Fruit fly (Drosophila melanogaster) whole organism, embryonic: Measurements from ENCODE around the gene Alg9.

Experiments
- Atf6 ChIP-seq: fragments of 200-800 bp; sonication (Bioruptor generic); IDR thresholded peaks from 2 replicates; pipeline ENCODE4 v1.3.6; 2022; ENCODE audit warnings: missing biosample characterization, missing genetic modification characterization
- Awh ChIP-seq: fragments of 200-800 bp; sonication (Bioruptor generic); IDR thresholded peaks from 2 replicates; pipeline ENCODE4, ENCODE4 v1.3.6; 2022; ENCODE audit warnings: missing biosample characterization, missing genetic modification characterization
- CG10321 ChIP-seq: fragments of 200-800 bp; sonication (Bioruptor generic); IDR thresholded peaks from 2 replicates; pipeline ENCODE4 v1.3.6; 2022; ENCODE audit warnings: missing biosample characterization, missing genetic modification characterization
- CG10565 ChIP-seq: fragments of 200-800 bp; sonication (Bioruptor generic); optimal IDR thresholded peaks from 3 replicates; lab custom pipeline; 2016; ENCODE audit warnings: missing biosample characterization, mild to moderate bottlenecking, missing genetic modification characterization
- CG11398 ChIP-seq: fragments of 200-800 bp; sonication (Bioruptor generic); optimal IDR thresholded peaks from 2 replicates; lab custom pipeline; 2016; ENCODE audit warnings: missing biosample characterization, missing genetic modification characterization
- CG11456 ChIP-seq: fragments of 200-800 bp; sonication (Bioruptor generic); IDR thresholded peaks from 3 replicates; pipeline ENCODE4 v1.3.6; 2022; ENCODE audit warnings: missing biosample characterization, missing genetic modification characterization
- CG14050 ChIP-seq: fragments of 200-800 bp; sonication (Bioruptor generic); IDR thresholded peaks from 3 replicates; pipeline ENCODE4 v1.3.6; 2022; ENCODE audit warnings: missing biosample characterization, missing genetic modification characterization
- CG14667 ChIP-seq: fragments of 200-800 bp; sonication (Bioruptor generic); IDR thresholded peaks from 2 replicates; pipeline ENCODE4 v1.3.6; 2022; ENCODE audit warnings: missing biosample characterization, missing genetic modification characterization
- CG14860 ChIP-seq: fragments of 200-800 bp; sonication (Bioruptor generic); IDR thresholded peaks from 3 replicates; pipeline ENCODE4 v1.3.6; 2022; ENCODE audit warnings: missing biosample characterization, missing genetic modification characterization; ENCODE audit not compliant: partially characterized antibody
- CG15696 ChIP-seq: fragments of 200-800 bp; sonication (Bioruptor generic); optimal IDR thresholded peaks from 2 replicates; lab custom pipeline; 2019; ENCODE audit warnings: missing biosample characterization, mild to moderate bottlenecking, missing genetic modification characterization, moderate library complexity
- CG17612 ChIP-seq: fragments of 200-800 bp; sonication (Bioruptor generic); IDR thresholded peaks from 2 replicates; pipeline ENCODE4 v1.3.6; 2022; ENCODE audit warnings: missing biosample characterization, missing genetic modification characterization
- CG34376 ChIP-seq: fragments of 200-800 bp; sonication (Bioruptor generic); optimal IDR thresholded peaks from 2 replicates; lab custom pipeline; 2018; ENCODE audit warnings: missing biosample characterization, mild to moderate bottlenecking, missing genetic modification characterization
- CG43689 ChIP-seq: fragments of 200-800 bp; sonication (Bioruptor generic); IDR thresholded peaks from 2 replicates; pipeline ENCODE4 v1.3.6; 2022; ENCODE audit warnings: missing biosample characterization, missing genetic modification characterization
- CG7372 ChIP-seq: fragments of 200-800 bp; sonication (Bioruptor generic); IDR thresholded peaks from 2 replicates; pipeline ENCODE4 v1.3.6; 2022; ENCODE audit warnings: missing biosample characterization, missing genetic modification characterization
- CG9437 ChIP-seq: fragments of 200-800 bp; sonication (Bioruptor generic); optimal IDR thresholded peaks from 2 replicates; lab custom pipeline; 2018; ENCODE audit warnings: missing biosample characterization, mild to moderate bottlenecking, missing genetic modification characterization
- Chrac-16 ChIP-seq: fragments of 200-800 bp; sonication (Bioruptor generic); optimal IDR thresholded peaks from 3 replicates; lab custom pipeline; 2016; ENCODE audit warnings: missing biosample characterization, missing genetic modification characterization
- D ChIP-seq, 2 experiments: fragments of 200-800 bp in 1 of 2; fragments of >200 bp in 1 of 2; sonication (Bioruptor generic) in 1 of 2; optimal IDR thresholded peaks; 2 replicates in 1 of 2; 3 replicates in 1 of 2; lab custom pipeline; 2017; ENCODE audit warnings: mild to moderate bottlenecking in 1 of 2, missing biosample characterization in 1 of 2, missing genetic modification characterization in 1 of 2, missing genetic modification reagents in 1 of 2
- E2f1 ChIP-seq: fragments of 200-800 bp; sonication (Bioruptor generic); IDR thresholded peaks from 2 replicates; pipeline ENCODE4 v1.3.6; 2022; ENCODE audit warnings: missing biosample characterization, missing genetic modification characterization
- E2f2 ChIP-seq: fragments of 200-800 bp; sonication (Bioruptor generic); IDR thresholded peaks from 2 replicates; pipeline ENCODE4 v1.3.6; 2022; ENCODE audit warnings: missing biosample characterization, missing genetic modification characterization
- Ets97D ChIP-seq: fragments of 200-800 bp; sonication (Bioruptor generic); optimal IDR thresholded peaks from 3 replicates; lab custom pipeline; 2016; ENCODE audit warnings: missing biosample characterization, missing genetic modification characterization
- Hey ChIP-seq: fragments of 200-800 bp; sonication (Bioruptor generic); optimal IDR thresholded peaks from 3 replicates; lab custom pipeline; 2018; ENCODE audit warnings: missing biosample characterization, mild to moderate bottlenecking, missing genetic modification characterization
- Lpt ChIP-seq: fragments of >200 bp; optimal IDR thresholded peaks from 2 replicates; lab custom pipeline; 2018; ENCODE audit warnings: missing biosample characterization, missing genetic modification characterization
- Nf-YA ChIP-seq: fragments of 200-800 bp; sonication (Bioruptor generic); IDR thresholded peaks from 2 replicates; pipeline ENCODE4 v1.3.6; 2022; ENCODE audit warnings: missing biosample characterization, missing genetic modification characterization
- Ravus ChIP-seq: fragments of 200-800 bp; sonication (Bioruptor generic); IDR thresholded peaks from 2 replicates; pipeline ENCODE4 v1.3.6; 2022; ENCODE audit warnings: missing biosample characterization, missing genetic modification characterization
- Stat92E ChIP-seq, 3 experiments: fragments of >200 bp in 2 of 3; fragments of 200-800 bp in 1 of 3; sonication (Bioruptor generic) in 1 of 3; optimal IDR thresholded peaks; 2 replicates each; lab custom pipeline; 2017 to 2019; ENCODE audit warnings: missing biosample characterization in 3 of 3, missing genetic modification characterization in 3 of 3, mild to moderate bottlenecking in 1 of 3, moderate library complexity in 1 of 3
- Taf1 ChIP-seq: fragments of 200-800 bp; sonication (Bioruptor generic); IDR thresholded peaks from 2 replicates; pipeline ENCODE4 v1.3.6; 2022; ENCODE audit warnings: missing biosample characterization, missing genetic modification characterization
- YL-1 ChIP-seq: fragments of 200-800 bp; sonication (Bioruptor generic); optimal IDR thresholded peaks from 3 replicates; lab custom pipeline; 2017; ENCODE audit warnings: missing biosample characterization, mild to moderate bottlenecking, missing genetic modification characterization
- ci ChIP-seq: fragments of 200-800 bp; sonication (Bioruptor generic); IDR thresholded peaks from 3 replicates; pipeline ENCODE4 v1.3.6; 2022; ENCODE audit warnings: missing biosample characterization, missing genetic modification characterization
- croc ChIP-seq: fragments of 200-800 bp; sonication (Bioruptor generic); conservative IDR thresholded peaks from 3 replicates; pipeline ENCODE4 v1.3.6; 2022; ENCODE audit warnings: missing biosample characterization, missing genetic modification characterization
- da ChIP-seq: fragments of 200-800 bp; sonication (Bioruptor generic); optimal IDR thresholded peaks from 2 replicates; lab custom pipeline; 2016; ENCODE audit warnings: missing biosample characterization, missing genetic modification characterization
- dysf ChIP-seq: fragments of 200-800 bp; sonication (Bioruptor generic); IDR thresholded peaks from 3 replicates; pipeline ENCODE4 v1.3.6; 2022; ENCODE audit warnings: missing biosample characterization, missing genetic modification characterization
- en ChIP-seq: fragments of 200-800 bp; sonication (Bioruptor generic); optimal IDR thresholded peaks from 2 replicates; lab custom pipeline; 2016; ENCODE audit warnings: missing biosample characterization, missing genetic modification characterization
- ewg ChIP-seq: fragments of 200-800 bp; sonication (Bioruptor generic); optimal IDR thresholded peaks from 3 replicates; lab custom pipeline; 2017; ENCODE audit warnings: mild to moderate bottlenecking, missing biosample characterization, missing genetic modification reagents, missing genetic modification characterization
- fru ChIP-seq: fragments of >200 bp; optimal IDR thresholded peaks from 2 replicates; lab custom pipeline; 2017
- gro ChIP-seq: fragments of 200-800 bp; sonication (Bioruptor generic); optimal IDR thresholded peaks from 2 replicates; lab custom pipeline; 2016; ENCODE audit warnings: missing biosample characterization, missing genetic modification characterization
- jumu ChIP-seq: fragments of 200-800 bp; sonication (Bioruptor generic); optimal IDR thresholded peaks from 3 replicates; lab custom pipeline; 2016; ENCODE audit warnings: missing biosample characterization, missing genetic modification characterization
- kay ChIP-seq: fragments of 200-800 bp; sonication (Bioruptor generic); optimal IDR thresholded peaks from 2 replicates; lab custom pipeline; 2016; ENCODE audit warnings: missing biosample characterization, missing genetic modification characterization
- lbe ChIP-seq: fragments of 200-800 bp; sonication (Bioruptor generic); optimal IDR thresholded peaks from 2 replicates; lab custom pipeline; 2016; ENCODE audit warnings: missing biosample characterization, mild to moderate bottlenecking, missing genetic modification characterization
- peb ChIP-seq: fragments of 200-800 bp; sonication (Bioruptor generic); IDR thresholded peaks from 2 replicates; pipeline ENCODE4 v1.3.6; 2022; ENCODE audit warnings: missing biosample characterization, missing genetic modification characterization
- pho ChIP-seq: fragments of 200-800 bp; sonication (Bioruptor generic); optimal IDR thresholded peaks from 2 replicates; lab custom pipeline; 2016; ENCODE audit warnings: missing biosample characterization, missing genetic modification characterization
- pnt ChIP-seq: fragments of 200-800 bp; sonication (Bioruptor generic); optimal IDR thresholded peaks from 3 replicates; lab custom pipeline; 2016; ENCODE audit warnings: missing biosample characterization, missing genetic modification characterization
- salm ChIP-seq: fragments of 200-800 bp; sonication (Bioruptor generic); optimal IDR thresholded peaks from 2 replicates; lab custom pipeline; 2018; ENCODE audit warnings: missing biosample characterization, mild to moderate bottlenecking, missing genetic modification characterization
- slp2 ChIP-seq: fragments of 200-800 bp; sonication (Bioruptor generic); optimal IDR thresholded peaks from 2 replicates; lab custom pipeline; 2016; ENCODE audit warnings: missing biosample characterization, missing genetic modification characterization
- sna ChIP-seq: fragments of 200-800 bp; sonication (Bioruptor generic); IDR thresholded peaks from 2 replicates; pipeline ENCODE4 v1.3.6; 2022; ENCODE audit warnings: missing biosample characterization, missing genetic modification characterization; ENCODE audit not compliant: partially characterized antibody
- stc ChIP-seq: fragments of 200-800 bp; sonication (Bioruptor generic); IDR thresholded peaks from 2 replicates; pipeline ENCODE4 v1.3.6; 2022; ENCODE audit warnings: missing biosample characterization, missing genetic modification characterization
- tna ChIP-seq: fragments of 200-800 bp; sonication (Bioruptor generic); IDR thresholded peaks from 2 replicates; pipeline ENCODE4 v1.3.6; 2022; ENCODE audit warnings: missing biosample characterization, missing genetic modification characterization; ENCODE audit not compliant: partially characterized antibody
- trh ChIP-seq: fragments of 200-800 bp; sonication (Bioruptor generic); optimal IDR thresholded peaks from 2 replicates; lab custom pipeline; 2016; ENCODE audit warnings: missing biosample characterization, missing genetic modification characterization
- tup ChIP-seq: fragments of 200-800 bp; sonication (Bioruptor generic); optimal IDR thresholded peaks from 2 replicates; lab custom pipeline; 2016; ENCODE audit warnings: missing biosample characterization, mild to moderate bottlenecking, missing genetic modification characterization, moderate library complexity
- z ChIP-seq: fragments of 200-800 bp; sonication (Bioruptor generic); IDR thresholded peaks from 3 replicates; pipeline ENCODE4 v1.3.6; 2022; ENCODE audit warnings: missing biosample characterization, missing genetic modification characterization
- zen ChIP-seq: fragments of 200-800 bp; sonication (Bioruptor generic); optimal IDR thresholded peaks from 3 replicates; lab custom pipeline; 2018; ENCODE audit warnings: missing biosample characterization, mild to moderate bottlenecking, missing genetic modification characterization, moderate library complexity

The Alg9 gene

DNA sequence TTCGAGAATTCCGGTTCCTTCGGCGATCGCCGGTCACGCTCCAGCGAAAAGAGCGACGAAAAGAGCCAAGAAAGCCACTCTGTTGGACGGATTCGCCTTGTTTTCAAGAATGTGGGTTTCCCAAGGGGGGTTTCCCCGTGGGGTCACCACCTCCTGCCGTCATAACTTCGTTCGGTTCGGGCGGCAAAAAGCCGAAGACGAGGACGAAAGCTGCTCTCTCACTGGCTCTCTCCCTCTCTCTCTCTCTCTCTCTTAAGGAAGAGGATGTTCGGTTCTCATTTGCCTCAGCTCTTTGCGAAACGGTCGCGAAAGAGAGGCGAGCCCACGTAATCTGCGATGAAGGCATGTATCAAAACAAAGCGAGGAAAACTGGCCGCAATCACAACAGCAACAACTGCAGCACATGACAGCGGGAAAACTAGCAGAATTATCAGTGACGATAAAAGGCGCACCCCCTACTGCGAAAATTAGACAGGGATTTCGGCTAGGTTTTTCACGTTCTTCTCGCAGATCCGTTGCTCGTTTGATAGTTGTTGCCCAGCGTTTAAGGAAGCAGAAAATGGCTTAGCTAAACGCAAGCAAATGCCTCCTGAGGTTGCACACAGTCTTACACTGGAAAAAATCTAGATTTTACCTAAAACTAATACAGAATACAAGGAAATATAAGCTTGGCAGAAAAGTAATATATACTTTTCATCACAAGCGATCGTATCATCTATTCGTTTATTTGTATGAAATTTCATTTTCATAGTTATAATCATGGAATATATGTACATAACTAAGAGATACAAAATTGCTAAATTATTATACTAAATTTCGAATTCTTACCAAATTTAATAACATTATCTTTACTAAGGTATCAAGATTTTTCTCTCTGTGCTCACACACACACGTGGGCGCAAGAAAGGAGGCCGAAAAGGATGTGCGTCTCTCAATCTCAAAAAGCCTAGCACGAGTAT is 37.6 kb upstream of the Alg9 start, which contains the start of gene dan (continued):
- TF ChIP-seq CG10565 (GFP tag; lab: Kevin White, UChicago) (no peak), Taf1 (GFP tag; lab: Robert Waterston, UW) (no peak), pnt (GFP tag; lab: Kevin White, UChicago) (no peak), da (GFP tag; lab: Kevin White, UChicago) (no peak), CG10321 (GFP tag; lab: Robert Waterston, UW) (no peak), ci (GFP tag; lab: Robert Waterston, UW) (no peak), Nf-YA (GFP tag; lab: Robert Waterston, UW) (no peak), YL-1 (GFP tag; lab: Kevin White, UChicago) (no peak), Ets97D (GFP tag; lab: Kevin White, UChicago) (no peak), salm (tag; lab: Kevin White, UChicago) (no peak), kay (no peak), fru (lab: Kevin White, UChicago) (no peak), pho (GFP tag; lab: Kevin White, UChicago) (no peak), CG34376 (GFP tag; lab: Kevin White, UChicago) (no peak), CG17612 (GFP tag; lab: Robert Waterston, UW) (no peak), Chrac-16 (GFP tag; lab: Kevin White, UChicago) (peak; percentile 14), tup (GFP tag; lab: Kevin White, UChicago) (no peak), CG9437 (no peak), stc (no peak), z (GFP tag; lab: Robert Waterston, UW) (no peak), jumu (GFP tag; lab: Kevin White, UChicago) (no peak), Stat92E (GFP tag; optimal IDR thresholded peaks at IDR 0.05; lab: Kevin White, UChicago) (no peak), D (optimal IDR thresholded peaks at IDR 0.05; lab: Kevin White, UChicago) (no peak), D (GFP tag; optimal IDR thresholded peaks at IDR 0.05; lab: Kevin White, UChicago) (peak; percentile 9), slp2 (GFP tag; lab: Kevin White, UChicago) (no peak), gro (GFP tag; lab: Kevin White, UChicago) (no peak), CG15696 (tag; lab: Kevin White, UChicago) (peak; percentile 68), E2f1 (no peak), lbe (GFP tag; lab: Kevin White, UChicago) (no peak), CG11398 (no peak), E2f2 (no peak), croc (GFP tag; lab: Robert Waterston, UW) (no peak), CG11456 (GFP tag; lab: Robert Waterston, UW) (no peak), Ravus (GFP tag; lab: Robert Waterston, UW) (no peak), CG43689 (no peak), trh (GFP tag; lab: Kevin White, UChicago) (no peak), peb (no peak), Atf6 (GFP tag; lab: Robert Waterston, UW) (no peak), Hey (tag; lab: Kevin White, UChicago) (no peak), CG7372 (GFP tag; lab: Robert Waterston, UW) (no peak), CG14860 (GFP tag; lab: Robert Waterston, UW) (no peak), Awh (GFP tag; lab: Robert Waterston, UW) (no peak), CG14050 (GFP tag; lab: Robert Waterston, UW) (no peak), tna (GFP tag; lab: Robert Waterston, UW) (no peak), en (GFP tag; lab: Kevin White, UChicago) (no peak), CG14667 (GFP tag; lab: Robert Waterston, UW) (no peak), ewg (no peak), zen (tag; lab: Kevin White, UChicago) (peak; percentile 90), sna (GFP tag; lab: Robert Waterston, UW) (no peak), Lpt (no peak), dysf (GFP tag; lab: Robert Waterston, UW) (0 out of 3 replicates have a peak, but pooled peaks have one; percentile 38)
